Worm (Caenorhabditis elegans) whole organism, mixed stage, embryonic: ENCODE measurements around the gene rml-3.

ENCODE experiments used
- lin-13 ChIP-seq: fragments of 150-350 bp; optimal IDR thresholded peaks from 2 replicates; lab custom pipeline; 2014; ENCODE audit warnings: missing biosample characterization, missing genetic modification characterization
- nhr-12 ChIP-seq: fragments of 150-350 bp; optimal IDR thresholded peaks from 2 replicates; lab custom pipeline; 2014; ENCODE audit warnings: missing biosample characterization, missing genetic modification characterization
- nhr-28 ChIP-seq: fragments of 150-350 bp; optimal IDR thresholded peaks from 2 replicates; lab custom pipeline; 2014; ENCODE audit warnings: missing biosample characterization, missing genetic modification characterization
- snpc-4 ChIP-seq: fragments of 150-350 bp; optimal IDR thresholded peaks from 2 replicates; lab custom pipeline; 2014; ENCODE audit warnings: missing biosample characterization, missing genetic modification characterization

DNA sequence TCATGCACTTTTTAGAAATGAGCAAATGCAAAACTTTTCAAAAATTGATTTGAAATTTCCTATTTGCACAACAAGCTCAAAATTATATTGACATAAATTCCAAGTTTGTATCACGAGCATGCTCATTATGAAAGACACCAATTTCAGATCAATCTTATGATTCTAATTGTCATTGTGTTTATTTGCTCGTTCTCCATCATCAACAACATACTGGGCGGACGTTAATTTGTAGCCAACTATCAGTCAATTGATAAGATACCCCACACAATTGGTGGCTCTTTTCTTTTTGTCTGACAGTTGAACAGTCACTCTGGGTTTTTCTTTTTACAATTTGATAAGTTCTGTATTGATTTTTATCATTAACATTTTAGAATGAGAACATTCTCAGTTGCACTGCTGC, 32.9 kb upstream of the rml-3 start, which contains the start of gene lro-1:
- TF ChIP-seq snpc-4 (tag; lab: Kevin White, UChicago) (no peak), nhr-12 (tag; lab: Kevin White, UChicago) (no peak), nhr-28 (tag; lab: Kevin White, UChicago) (no peak), lin-13 (tag; lab: Kevin White, UChicago) (no peak)
